Fruit fly (Drosophila melanogaster) whole organism, wandering third instar larva: ENCODE data around the gene Ubr1.

Experiments used
- CrebA ChIP-seq: fragments of 200-800 bp; sonication (Bioruptor generic); optimal IDR thresholded peaks from 2 replicates; lab custom pipeline; 2016; ENCODE audit warnings: missing biosample characterization, mild to moderate bottlenecking, missing genetic modification characterization, borderline replicate concordance
- GATAd ChIP-seq: sonication (Bioruptor generic); optimal IDR thresholded peaks from 2 replicates; lab custom pipeline; 2016; ENCODE audit warnings: missing biosample characterization, missing genetic modification characterization
- Sp1 ChIP-seq: fragments of 200-800 bp; sonication (Bioruptor generic); optimal IDR thresholded peaks from 3 replicates; lab custom pipeline; 2019; ENCODE audit warnings: missing biosample characterization, mild to moderate bottlenecking, missing genetic modification characterization, moderate library complexity
- br ChIP-seq: fragments of 200-800 bp; sonication (Bioruptor generic); optimal IDR thresholded peaks from 2 replicates; lab custom pipeline; 2016; ENCODE audit warnings: missing biosample characterization, missing genetic modification characterization
- dl ChIP-seq, 2 experiments: fragments of 175-275, 200-275 bp in 1 of 2; fragments of 200-275 bp in 1 of 2; sonication (Bioruptor generic); optimal IDR thresholded peaks; lab custom pipeline; 2018; ENCODE audit warnings: mild to moderate bottlenecking in 2 of 2, missing biosample characterization in 2 of 2, missing genetic modification characterization in 2 of 2, moderate library complexity in 2 of 2; ENCODE audit not compliant: partially characterized antibody in 2 of 2, insufficient read depth in 1 of 2
- dmrt93B ChIP-seq: fragments of 200-800 bp; sonication (Bioruptor generic); optimal IDR thresholded peaks from 2 replicates; lab custom pipeline; 2018; ENCODE audit warnings: missing biosample characterization, mild to moderate bottlenecking, missing genetic modification characterization
- dsf ChIP-seq: sonication (Bioruptor generic); optimal IDR thresholded peaks from 2 replicates; lab custom pipeline; 2016; ENCODE audit warnings: missing biosample characterization, missing genetic modification characterization, borderline replicate concordance
- fru ChIP-seq: fragments of 200-800 bp; sonication (Bioruptor generic); optimal IDR thresholded peaks from 3 replicates; lab custom pipeline; 2016; ENCODE audit warnings: missing biosample characterization, mild to moderate bottlenecking, missing genetic modification characterization
- lola ChIP-seq: fragments of >200 bp; optimal IDR thresholded peaks from 2 replicates; lab custom pipeline; 2017; ENCODE audit warnings: missing biosample characterization, missing genetic modification characterization
- psq ChIP-seq: fragments of 200-800 bp; sonication (Bioruptor generic); optimal IDR thresholded peaks from 3 replicates; lab custom pipeline; 2017; ENCODE audit warnings: missing biosample characterization, mild to moderate bottlenecking, missing genetic modification characterization, moderate library complexity
- usp ChIP-seq: fragments of >200 bp; optimal IDR thresholded peaks from 2 replicates; lab custom pipeline; 2017; ENCODE audit warnings: missing biosample characterization, missing genetic modification characterization

- TF ChIP-seq usp (GFP tag; lab: Kevin White, UChicago) (no peak), fru (GFP tag; lab: Kevin White, UChicago) (peak; percentile 12), psq (peak; percentile 4), Sp1 (GFP tag; lab: Kevin White, UChicago) (peak; percentile 50), CrebA (no peak), br (GFP tag; lab: Kevin White, UChicago) (no peak), dl (GFP tag; optimal IDR thresholded peaks at IDR 0.05; lab: Kevin White, UChicago; ENCODE audit: insufficient read depth in 1 of 2, partially characterized antibody in 2 of 2) (no peak), lola (GFP tag; lab: Kevin White, UChicago) (no peak), GATAd (no peak), dsf (GFP tag; lab: Kevin White, UChicago) (no peak), dmrt93B (GFP tag; lab: Kevin White, UChicago) (no peak)
Observed at dm6 chrX:16944049-16944532, 24.4 kb downstream of the Ubr1 start.
